Worm (Caenorhabditis elegans) whole organism, midembryonic: ENCODE results near the gene T03G6.3.

Experiments
- T22C8.4 ChIP-seq: fragments of 200-800 bp; sonication (Bioruptor generic); IDR thresholded peaks from 2 replicates; pipeline ENCODE4 v1.3.6; 2022; ENCODE audit warnings: missing genetic modification characterization, missing compliant biosample characterization
- cog-1 ChIP-seq: sonication (generic microtip); optimal IDR thresholded peaks from 2 replicates; lab custom pipeline; 2016; ENCODE audit warnings: missing genetic modification characterization, missing compliant biosample characterization
- flt-1 ChIP-seq: fragments of 200-800 bp; sonication (Bioruptor generic); IDR thresholded peaks from 2 replicates; pipeline ENCODE4 v1.3.6; 2022; ENCODE audit warnings: missing genetic modification characterization, missing compliant biosample characterization
- klf-2 ChIP-seq: fragments of 200-800 bp; sonication (Bioruptor generic); conservative IDR thresholded peaks from 2 replicates; pipeline ENCODE4 v1.3.6; 2022; ENCODE audit warnings: missing genetic modification reagents, missing genetic modification characterization, missing compliant biosample characterization
- med-1 ChIP-seq: sonication (generic microtip); optimal IDR thresholded peaks from 2 replicates; lab custom pipeline; 2017; ENCODE audit warnings: missing genetic modification characterization, mild to moderate bottlenecking, missing compliant biosample characterization, antibody characterized with exemption, missing genetic modification reagents; ENCODE audit not compliant: insufficient read depth
- ref-1 ChIP-seq: fragments of 200-800 bp; sonication (Bioruptor generic); conservative IDR thresholded peaks from 2 replicates; pipeline ENCODE4 v1.3.6; 2022; ENCODE audit warnings: missing genetic modification reagents, missing genetic modification characterization, missing compliant biosample characterization
- tab-1 ChIP-seq: fragments of 200-800 bp; sonication (Bioruptor generic); IDR thresholded peaks from 2 replicates; pipeline ENCODE4 v1.3.6; 2022; ENCODE audit warnings: missing genetic modification characterization, missing compliant biosample characterization
- ztf-23 ChIP-seq: fragments of 200-800 bp; sonication (Bioruptor generic); IDR thresholded peaks from 2 replicates; pipeline ENCODE4 v1.3.6; 2022; ENCODE audit warnings: missing genetic modification reagents, missing genetic modification characterization, missing compliant biosample characterization
- ztf-29 ChIP-seq: fragments of 200-800 bp; sonication (Bioruptor generic); IDR thresholded peaks from 2 replicates; pipeline ENCODE4 v1.3.6; 2022; ENCODE audit warnings: missing genetic modification reagents, missing genetic modification characterization, missing compliant biosample characterization

T03G6.3 gene

ce11 chrX:2615626-2616025 is at the start of gene T03G6.3:
TSS of gene T03G6.3 (minus strand) at chrX:2615726.
- TF ChIP-seq med-1 (no peak), ref-1 (GFP tag; lab: Robert Waterston, UW) (no peak), ztf-29 (GFP tag; lab: Robert Waterston, UW) (no peak), tab-1 (GFP tag; lab: Robert Waterston, UW) (no peak), flt-1 (GFP tag; lab: Robert Waterston, UW) (no peak), klf-2 (GFP tag; lab: Robert Waterston, UW) (no peak), cog-1 (no peak), ztf-23 (GFP tag; lab: Robert Waterston, UW) (no peak), T22C8.4 (GFP tag; lab: Robert Waterston, UW) (no peak)

ce11 chrX:2664273-2664672 is 48.7 kb upstream of the T03G6.3 start, which contains the start of gene F54G2.1:
TSS of gene F54G2.1 (minus strand) at chrX:2664373.
- TF ChIP-seq flt-1 (GFP tag; lab: Robert Waterston, UW): no peak
- TF ChIP-seq med-1: no peak
- TF ChIP-seq cog-1: no peak
- TF ChIP-seq T22C8.4 (GFP tag; lab: Robert Waterston, UW): no peak
- TF ChIP-seq ztf-23 (GFP tag; lab: Robert Waterston, UW): no peak
- no peak for TF ChIP-seq ztf-29 (GFP tag; lab: Robert Waterston, UW)
- no peak for TF ChIP-seq klf-2 (GFP tag; lab: Robert Waterston, UW)
- TF ChIP-seq ref-1 (GFP tag; lab: Robert Waterston, UW): no peak
- TF ChIP-seq tab-1 (GFP tag; lab: Robert Waterston, UW): no peak

DNA sequence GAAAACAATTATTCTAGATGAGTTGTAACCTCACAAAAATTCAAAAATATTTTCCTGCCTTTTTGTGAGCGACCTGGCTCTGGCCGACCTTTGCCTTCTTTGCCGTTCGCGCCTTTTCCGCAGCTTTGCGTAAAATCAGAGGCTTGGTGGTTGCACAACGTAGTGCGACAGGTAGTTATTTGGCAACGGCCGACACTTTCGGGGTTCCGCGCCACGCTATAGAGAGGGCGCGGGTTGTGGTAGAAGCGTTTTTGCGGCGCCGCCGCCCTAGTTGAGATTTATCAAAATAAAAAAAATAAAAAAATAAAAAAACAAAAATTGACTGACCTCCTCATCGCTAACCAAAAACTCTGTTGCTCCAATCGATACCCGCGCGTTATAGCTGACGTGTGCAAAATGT is 48.3 kb upstream of the T03G6.3 start:
- TF ChIP-seq ztf-23 (GFP tag; lab: Robert Waterston, UW) (no peak), cog-1 (no peak), klf-2 (GFP tag; lab: Robert Waterston, UW) (no peak), T22C8.4 (GFP tag; lab: Robert Waterston, UW) (peak; percentile 8; the same call in 1 of the 2 replicates)

ce11 chrX:2654334-2654733 is 38.8 kb upstream of the T03G6.3 start:
- TF ChIP-seq klf-2 (GFP tag; lab: Robert Waterston, UW): no peak
- no peak for TF ChIP-seq med-1
- no peak for TF ChIP-seq ztf-29 (GFP tag; lab: Robert Waterston, UW)
- TF ChIP-seq flt-1 (GFP tag; lab: Robert Waterston, UW): no peak
- no peak for TF ChIP-seq ztf-23 (GFP tag; lab: Robert Waterston, UW)
- TF ChIP-seq cog-1: no peak
- TF ChIP-seq ref-1 (GFP tag; lab: Robert Waterston, UW): no peak
- no peak for TF ChIP-seq tab-1 (GFP tag; lab: Robert Waterston, UW)
- no peak for TF ChIP-seq T22C8.4 (GFP tag; lab: Robert Waterston, UW)

ce11 chrX:2641094-2641493 is 25.6 kb upstream of the T03G6.3 start:
- TF ChIP-seq med-1: no peak

ce11 chrX:2640556-2640955 is 25.0 kb upstream of the T03G6.3 start:
- no peak for TF ChIP-seq flt-1 (GFP tag; lab: Robert Waterston, UW)
- TF ChIP-seq ztf-29 (GFP tag; lab: Robert Waterston, UW): no peak
- no peak for TF ChIP-seq cog-1
- TF ChIP-seq ztf-23 (GFP tag; lab: Robert Waterston, UW): no peak
- TF ChIP-seq klf-2 (GFP tag; lab: Robert Waterston, UW): no peak
- no peak for TF ChIP-seq ref-1 (GFP tag; lab: Robert Waterston, UW)
- no peak for TF ChIP-seq tab-1 (GFP tag; lab: Robert Waterston, UW)
- TF ChIP-seq T22C8.4 (GFP tag; lab: Robert Waterston, UW): no peak
- no peak for TF ChIP-seq med-1

DNA sequence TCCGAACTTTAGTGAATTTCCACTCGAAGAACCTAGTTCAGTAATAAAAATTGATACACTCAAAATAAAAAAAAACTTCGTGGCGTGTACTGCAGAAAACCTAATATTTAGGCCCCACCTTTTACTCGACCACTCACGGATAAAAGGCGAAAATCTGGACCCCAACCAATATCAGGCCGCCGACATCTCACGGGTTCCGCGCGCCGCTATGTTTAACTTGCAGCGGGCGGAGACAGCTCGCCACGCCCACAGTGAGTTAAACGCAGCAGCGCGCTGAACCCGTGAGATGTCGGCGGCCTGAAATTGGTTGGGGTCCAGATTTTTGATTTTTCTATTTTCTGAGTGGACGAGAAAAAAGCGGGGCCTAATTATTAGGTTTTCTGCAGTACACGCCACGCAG is 17.3 kb upstream of the T03G6.3 start:
- TF ChIP-seq tab-1 (GFP tag; lab: Robert Waterston, UW) (no peak), ztf-23 (GFP tag; lab: Robert Waterston, UW) (no peak), T22C8.4 (GFP tag; lab: Robert Waterston, UW) (no peak), ztf-29 (GFP tag; lab: Robert Waterston, UW) (no peak), cog-1 (no peak), med-1 (no peak), klf-2 (GFP tag; lab: Robert Waterston, UW) (no peak), flt-1 (GFP tag; lab: Robert Waterston, UW) (no peak), ref-1 (GFP tag; lab: Robert Waterston, UW) (no peak)

DNA sequence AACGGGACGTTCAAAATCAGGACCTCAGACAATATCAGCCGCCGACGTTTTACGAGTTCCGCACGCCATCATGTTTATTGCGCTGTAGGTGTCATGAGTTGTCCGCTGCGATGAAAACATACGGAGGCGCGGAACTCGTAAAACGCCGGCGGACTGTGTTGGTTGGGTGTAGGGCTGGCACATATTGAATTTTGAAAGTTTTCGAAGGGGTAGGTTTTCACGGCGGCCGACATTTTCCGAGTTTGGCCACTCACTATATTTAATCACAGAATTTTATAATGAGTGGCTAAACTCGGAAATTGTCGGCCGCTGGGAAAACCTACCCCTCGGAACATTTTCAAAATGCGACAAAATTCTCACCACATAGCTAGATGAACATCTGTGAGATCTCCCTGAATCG is 10.6 kb upstream of the T03G6.3 start:
- TF ChIP-seq T22C8.4 (GFP tag; lab: Robert Waterston, UW): no peak
- TF ChIP-seq med-1: no peak
- no peak for TF ChIP-seq tab-1 (GFP tag; lab: Robert Waterston, UW)
- TF ChIP-seq ztf-29 (GFP tag; lab: Robert Waterston, UW): no peak
- TF ChIP-seq klf-2 (GFP tag; lab: Robert Waterston, UW): no peak
- no peak for TF ChIP-seq flt-1 (GFP tag; lab: Robert Waterston, UW)
- no peak for TF ChIP-seq ref-1 (GFP tag; lab: Robert Waterston, UW)
- TF ChIP-seq cog-1: no peak
- TF ChIP-seq ztf-23 (GFP tag; lab: Robert Waterston, UW): no peak

DNA sequence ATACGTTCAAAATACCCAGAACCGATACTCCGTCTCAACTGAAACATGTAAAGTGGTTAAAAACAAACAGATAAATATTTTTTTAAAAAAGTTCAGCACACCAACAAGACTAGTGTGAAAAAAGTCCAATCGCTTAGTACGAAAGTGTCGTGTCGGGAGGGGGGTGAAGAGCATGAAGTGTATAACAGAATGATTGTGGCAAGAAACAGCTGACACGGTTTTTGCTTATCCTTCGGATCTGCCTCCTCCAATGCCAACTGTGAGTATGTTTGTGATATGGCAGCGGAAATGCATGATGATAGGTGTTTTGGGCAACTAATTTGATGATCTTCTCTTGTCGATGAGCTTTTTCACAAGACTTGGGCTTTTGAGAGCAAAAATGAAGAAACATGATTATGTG is 4.8 kb upstream of the T03G6.3 start:
- TF ChIP-seq med-1 (no peak), ztf-23 (GFP tag; lab: Robert Waterston, UW) (no peak), ztf-29 (GFP tag; lab: Robert Waterston, UW) (no peak), T22C8.4 (GFP tag; lab: Robert Waterston, UW) (no peak), ref-1 (GFP tag; lab: Robert Waterston, UW) (no peak), flt-1 (GFP tag; lab: Robert Waterston, UW) (no peak), klf-2 (GFP tag; lab: Robert Waterston, UW) (no peak), tab-1 (GFP tag; lab: Robert Waterston, UW) (no peak), cog-1 (no peak)

- TF ChIP-seq ztf-23 (GFP tag; lab: Robert Waterston, UW) (no peak), ztf-29 (GFP tag; lab: Robert Waterston, UW) (no peak), tab-1 (GFP tag; lab: Robert Waterston, UW) (no peak), T22C8.4 (GFP tag; lab: Robert Waterston, UW) (no peak), ref-1 (GFP tag; lab: Robert Waterston, UW) (no peak), cog-1 (no peak), flt-1 (GFP tag; lab: Robert Waterston, UW) (no peak), klf-2 (GFP tag; lab: Robert Waterston, UW) (no peak), med-1 (no peak)
Observed at ce11 chrX:2614158-2614557, 1.4 kb downstream of the T03G6.3 start.
